Fruit fly (Drosophila melanogaster) whole organism, embryonic: ENCODE results near the gene CG8119.

Source experiments
- Aef1 ChIP-seq: fragments of 200-800 bp; sonication (Bioruptor generic); IDR thresholded peaks from 3 replicates; pipeline ENCODE4 v1.3.6; 2022; ENCODE audit warnings: missing biosample characterization, missing genetic modification characterization
- CG11696 ChIP-seq: fragments of 200-800 bp; sonication (Bioruptor generic); IDR thresholded peaks from 2 replicates; pipeline ENCODE4 v1.3.6; 2022; ENCODE audit warnings: missing biosample characterization, missing genetic modification characterization
- CG12391 ChIP-seq: fragments of 200-800 bp; sonication (Bioruptor generic); optimal IDR thresholded peaks from 3 replicates; lab custom pipeline; 2018; ENCODE audit warnings: missing biosample characterization, mild to moderate bottlenecking, missing genetic modification characterization, moderate library complexity
- CG13424 ChIP-seq: fragments of 200-800 bp; sonication (Bioruptor generic); optimal IDR thresholded peaks from 2 replicates; lab custom pipeline; 2019; ENCODE audit warnings: missing biosample characterization, mild to moderate bottlenecking, missing genetic modification characterization, moderate library complexity
- CG14965 ChIP-seq: fragments of 200-800 bp; sonication (Bioruptor generic); optimal IDR thresholded peaks from 2 replicates; lab custom pipeline; 2016; ENCODE audit warnings: missing biosample characterization, missing genetic modification characterization, borderline replicate concordance
- CG15073 ChIP-seq: fragments of 200-800 bp; sonication (Bioruptor generic); optimal IDR thresholded peaks from 2 replicates; lab custom pipeline; 2016; ENCODE audit warnings: missing biosample characterization, missing genetic modification characterization
- CG15269 ChIP-seq: fragments of 200-800 bp; sonication (Bioruptor generic); optimal IDR thresholded peaks from 2 replicates; lab custom pipeline; 2018; ENCODE audit warnings: missing biosample characterization, mild to moderate bottlenecking, missing genetic modification characterization, moderate library complexity
- CG17359 ChIP-seq: fragments of 200-800 bp; sonication (Bioruptor generic); optimal IDR thresholded peaks from 3 replicates; lab custom pipeline; 2018; ENCODE audit warnings: missing biosample characterization, mild to moderate bottlenecking, missing genetic modification characterization, moderate library complexity
- CG17912 ChIP-seq: fragments of 200-800 bp; sonication (Bioruptor generic); optimal IDR thresholded peaks from 2 replicates; lab custom pipeline; 2018; ENCODE audit warnings: missing biosample characterization, mild to moderate bottlenecking, missing genetic modification characterization
- CG18619 ChIP-seq: fragments of 200-800 bp; sonication (Bioruptor generic); optimal IDR thresholded peaks from 3 replicates; lab custom pipeline; 2017; ENCODE audit warnings: missing biosample characterization, mild to moderate bottlenecking, missing genetic modification characterization
- CG2129 ChIP-seq: fragments of 200-800 bp; sonication (Bioruptor generic); IDR thresholded peaks from 2 replicates; pipeline ENCODE4 v1.3.6; 2022; ENCODE audit warnings: missing biosample characterization, missing genetic modification characterization; ENCODE audit not compliant: partially characterized antibody
- CG2712 ChIP-seq: fragments of 200-800 bp; optimal IDR thresholded peaks from 3 replicates; lab custom pipeline; 2019; ENCODE audit warnings: missing biosample characterization, mild to moderate bottlenecking, missing genetic modification characterization, moderate library complexity
- CG3163 ChIP-seq: fragments of 200-800 bp; sonication (Bioruptor generic); optimal IDR thresholded peaks from 3 replicates; lab custom pipeline; 2016; ENCODE audit warnings: missing biosample characterization, missing genetic modification characterization
- CG3847 ChIP-seq: fragments of 200-800 bp; sonication (Bioruptor generic); IDR thresholded peaks from 2 replicates; pipeline ENCODE4 v1.3.6; 2022; ENCODE audit warnings: missing biosample characterization, missing genetic modification characterization
- CG6689 ChIP-seq: fragments of 200-800 bp; sonication (Bioruptor generic); IDR thresholded peaks from 2 replicates; pipeline ENCODE4 v1.3.6; 2022; ENCODE audit warnings: missing biosample characterization, missing genetic modification characterization
- CG8924 ChIP-seq: fragments of 200-800 bp; optimal IDR thresholded peaks from 3 replicates; lab custom pipeline; 2019; ENCODE audit warnings: missing biosample characterization, mild to moderate bottlenecking, missing genetic modification characterization, moderate library complexity
- CkIIα-i1 ChIP-seq: fragments of 200-800 bp; sonication (Bioruptor generic); IDR thresholded peaks from 2 replicates; pipeline ENCODE4 v1.3.6; 2022; ENCODE audit warnings: missing biosample characterization, missing genetic modification characterization
- Dip3 ChIP-seq: fragments of 200-800 bp; sonication (Bioruptor generic); optimal IDR thresholded peaks from 3 replicates; lab custom pipeline; 2016; ENCODE audit warnings: missing biosample characterization, missing genetic modification characterization
- Drgx ChIP-seq: fragments of 200-800 bp; sonication (Bioruptor generic); IDR thresholded peaks from 2 replicates; pipeline ENCODE4 v1.3.6; 2022; ENCODE audit warnings: missing biosample characterization, missing genetic modification characterization
- Eip74EF ChIP-seq, 2 experiments: fragments of 200-800 bp in 1 of 2; fragments of >200 bp in 1 of 2; sonication (Bioruptor generic) in 1 of 2; optimal IDR thresholded peaks; 2 replicates each; lab custom pipeline; 2017 to 2019; ENCODE audit warnings: missing biosample characterization in 2 of 2, missing genetic modification characterization in 2 of 2, mild to moderate bottlenecking in 1 of 2, moderate library complexity in 1 of 2
- Fer3 ChIP-seq: fragments of 200-800 bp; sonication (Bioruptor generic); optimal IDR thresholded peaks from 2 replicates; lab custom pipeline; 2018; ENCODE audit warnings: missing biosample characterization, mild to moderate bottlenecking, missing genetic modification characterization, moderate library complexity
- HmgZ ChIP-seq: fragments of 200-800 bp; sonication (Bioruptor generic); optimal IDR thresholded peaks from 2 replicates; lab custom pipeline; 2018; ENCODE audit warnings: missing biosample characterization, mild to moderate bottlenecking, missing genetic modification characterization
- Jarid2 ChIP-seq: fragments of 200-800 bp; sonication (Bioruptor generic); optimal IDR thresholded peaks from 3 replicates; lab custom pipeline; 2017; ENCODE audit warnings: mild to moderate bottlenecking, missing biosample characterization, missing genetic modification reagents, missing genetic modification characterization
- MBD-R2 ChIP-seq: fragments of 200-800 bp; sonication (Bioruptor generic); IDR thresholded peaks from 2 replicates; pipeline ENCODE4 v1.3.6; 2022; ENCODE audit warnings: missing biosample characterization, missing genetic modification characterization
- Max ChIP-seq: fragments of 200-800 bp; sonication (Bioruptor generic); optimal IDR thresholded peaks from 2 replicates; lab custom pipeline; 2016; ENCODE audit warnings: missing biosample characterization, mild to moderate bottlenecking, missing genetic modification characterization
- NC2α ChIP-seq: fragments of 200-800 bp; sonication (Bioruptor generic); optimal IDR thresholded peaks from 2 replicates; lab custom pipeline; 2016; ENCODE audit warnings: missing biosample characterization, missing genetic modification characterization
- Scr ChIP-seq: fragments of 200-800 bp; sonication (Bioruptor generic); IDR thresholded peaks from 2 replicates; pipeline ENCODE4 v1.3.6; 2022; ENCODE audit warnings: missing biosample characterization, missing genetic modification characterization; ENCODE audit not compliant: partially characterized antibody
- Sox100B ChIP-seq: fragments of 200-800 bp; sonication (Bioruptor generic); optimal IDR thresholded peaks from 3 replicates; lab custom pipeline; 2018; ENCODE audit warnings: missing biosample characterization, mild to moderate bottlenecking, missing genetic modification characterization
- Sox102F ChIP-seq: fragments of 200-800 bp; sonication (Bioruptor generic); optimal IDR thresholded peaks from 2 replicates; lab custom pipeline; 2018; ENCODE audit warnings: missing biosample characterization, mild to moderate bottlenecking, missing genetic modification characterization, moderate library complexity
- Xbp1 ChIP-seq: fragments of 200-800 bp; sonication (Bioruptor generic); optimal IDR thresholded peaks from 3 replicates; lab custom pipeline; 2016; ENCODE audit warnings: missing biosample characterization, mild to moderate bottlenecking, missing genetic modification characterization
- eve ChIP-seq, 2 experiments: fragments of >200 bp; optimal IDR thresholded peaks; 2 replicates each; lab custom pipeline; 2017; ENCODE audit warnings: missing biosample characterization in 2 of 2, missing genetic modification characterization in 2 of 2
- fd96Cb ChIP-seq: fragments of 200-800 bp; sonication (Bioruptor generic); optimal IDR thresholded peaks from 2 replicates; lab custom pipeline; 2018; ENCODE audit warnings: missing biosample characterization, mild to moderate bottlenecking, missing genetic modification characterization, moderate library complexity
- gfzf ChIP-seq: fragments of 200-800 bp; sonication (Bioruptor generic); optimal IDR thresholded peaks from 2 replicates; lab custom pipeline; 2016; ENCODE audit warnings: missing biosample characterization, mild to moderate bottlenecking, missing genetic modification characterization, moderate library complexity
- gro ChIP-seq: fragments of 200-800 bp; sonication (Bioruptor generic); optimal IDR thresholded peaks from 2 replicates; lab custom pipeline; 2016; ENCODE audit warnings: missing biosample characterization, missing genetic modification characterization
- gt ChIP-seq: fragments of 200-800 bp; sonication (Bioruptor generic); IDR thresholded peaks from 2 replicates; pipeline ENCODE4 v1.3.6; 2022; ENCODE audit warnings: missing biosample characterization, missing genetic modification characterization
- hkb ChIP-seq, 2 experiments: fragments of 200-800 bp in 1 of 2; fragments of >200 bp in 1 of 2; sonication (Bioruptor generic) in 1 of 2; IDR thresholded peaks in 1 of 2; optimal IDR thresholded peaks in 1 of 2; 2 replicates each; pipeline versions ENCODE4 v1.3.6 to Lab custom; 2017 to 2022; ENCODE audit warnings: missing biosample characterization in 1 of 2, missing genetic modification characterization in 1 of 2
- insv ChIP-seq, 2 experiments: fragments of 200-800 bp; sonication (Bioruptor generic); optimal IDR thresholded peaks; 3 replicates each; lab custom pipeline; 2016 to 2018; ENCODE audit warnings: missing biosample characterization in 2 of 2, missing genetic modification characterization in 2 of 2
- jing ChIP-seq: fragments of 200-800 bp; sonication (Bioruptor generic); optimal IDR thresholded peaks from 2 replicates; lab custom pipeline; 2018; ENCODE audit warnings: missing biosample characterization, mild to moderate bottlenecking, missing genetic modification characterization
- nerfin-1 ChIP-seq: fragments of 200-800 bp; sonication (Bioruptor generic); optimal IDR thresholded peaks from 3 replicates; lab custom pipeline; 2019; ENCODE audit warnings: missing biosample characterization, mild to moderate bottlenecking, missing genetic modification characterization, moderate library complexity
- psq ChIP-seq: fragments of 200-800 bp; sonication (Bioruptor generic); optimal IDR thresholded peaks from 2 replicates; lab custom pipeline; 2017; ENCODE audit warnings: missing biosample characterization, missing genetic modification characterization
- repo ChIP-seq: fragments of 200-800 bp; sonication (Bioruptor generic); optimal IDR thresholded peaks from 2 replicates; lab custom pipeline; 2016; ENCODE audit warnings: missing biosample characterization, missing genetic modification characterization
- row ChIP-seq: fragments of 200-800 bp; sonication (Bioruptor generic); IDR thresholded peaks from 3 replicates; pipeline ENCODE4 v1.3.6; 2022; ENCODE audit warnings: missing biosample characterization, missing genetic modification characterization
- scrt ChIP-seq: fragments of 200-800 bp; sonication (Bioruptor generic); optimal IDR thresholded peaks from 2 replicates; lab custom pipeline; 2018; ENCODE audit warnings: missing biosample characterization, mild to moderate bottlenecking, missing genetic modification characterization, moderate library complexity
- sens ChIP-seq: fragments of 200-800 bp; sonication (Bioruptor generic); peaks from one replicate; lab custom pipeline; 2016; ENCODE audit warnings: missing biosample characterization, missing genetic modification characterization
- sens-2 ChIP-seq: fragments of 200-800 bp; sonication (Bioruptor generic); IDR thresholded peaks from 2 replicates; pipeline ENCODE4 v1.3.6; 2022; ENCODE audit warnings: missing biosample characterization, missing genetic modification characterization
- sisA ChIP-seq: fragments of 200-800 bp; sonication (Bioruptor generic); IDR thresholded peaks from 2 replicates; pipeline ENCODE4 v1.3.6; 2022; ENCODE audit warnings: missing biosample characterization, missing genetic modification characterization
- so ChIP-seq: fragments of 200-800 bp; sonication (Bioruptor generic); IDR thresholded peaks from 3 replicates; pipeline ENCODE4 v1.3.6; 2022; ENCODE audit warnings: missing biosample characterization, missing genetic modification characterization
- sqz ChIP-seq: fragments of 200-800 bp; sonication (Bioruptor generic); optimal IDR thresholded peaks from 3 replicates; lab custom pipeline; 2018; ENCODE audit warnings: missing biosample characterization, mild to moderate bottlenecking, missing genetic modification characterization
- twi ChIP-seq: fragments of 200-800 bp; optimal IDR thresholded peaks from 2 replicates; lab custom pipeline; 2019; ENCODE audit warnings: missing biosample characterization, mild to moderate bottlenecking, missing genetic modification characterization, moderate library complexity
- vnd ChIP-seq: fragments of 200-800 bp; sonication (Bioruptor generic); IDR thresholded peaks from 3 replicates; pipeline ENCODE4 v1.3.6; 2022; ENCODE audit warnings: missing biosample characterization, missing genetic modification characterization; ENCODE audit not compliant: partially characterized antibody

The CG8119 gene

dm6 chrX:15630815-15631214 is 31.6 kb upstream of the CG8119 start (continued):
- TF ChIP-seq CG17912 (no peak), so (GFP tag; lab: Robert Waterston, UW) (no peak), CG2129 (GFP tag; lab: Robert Waterston, UW) (no peak), CG2712 (no peak), Aef1 (GFP tag; lab: Robert Waterston, UW) (0 out of 3 replicates have a peak, but pooled peaks have one; percentile 18), Sox102F (GFP tag; lab: Kevin White, UChicago) (peak; percentile 44), repo (GFP tag; lab: Kevin White, UChicago) (no peak), NC2α (no peak), Xbp1 (GFP tag; lab: Kevin White, UChicago) (peak; percentile 4), Jarid2 (GFP tag; lab: Kevin White, UChicago) (no peak), CG3847 (no peak), vnd (GFP tag; lab: Robert Waterston, UW) (no peak), sqz (GFP tag; lab: Kevin White, UChicago) (no peak), MBD-R2 (GFP tag; lab: Robert Waterston, UW) (no peak), gro (no peak), CG11696 (GFP tag; lab: Robert Waterston, UW) (no peak), fd96Cb (tag; lab: Kevin White, UChicago) (no peak), eve (GFP tag; optimal IDR thresholded peaks at IDR 0.05; lab: Kevin White, UChicago) (peak in 1 of 2 experiments; percentile 64), CG15073 (GFP tag; lab: Kevin White, UChicago) (no peak), row (GFP tag; lab: Robert Waterston, UW) (0 out of 3 replicates have a peak, but pooled peaks have one; percentile 32), psq (GFP tag; lab: Kevin White, UChicago) (no peak), Fer3 (tag; lab: Kevin White, UChicago) (no peak), CG3163 (GFP tag; lab: Kevin White, UChicago) (no peak), insv (GFP tag; optimal IDR thresholded peaks at IDR 0.05; lab: Kevin White, UChicago) (no peak), twi (tag; lab: Kevin White, UChicago) (no peak), CG14965 (GFP tag; lab: Kevin White, UChicago) (no peak), CG8924 (tag; lab: Kevin White, UChicago) (no peak), Sox100B (no peak), Drgx (GFP tag; lab: Robert Waterston, UW) (0 out of 2 replicates have a peak, but pooled peaks have one; percentile 50), CG13424 (tag; lab: Kevin White, UChicago) (no peak), CG6689 (GFP tag; lab: Robert Waterston, UW) (0 out of 2 replicates have a peak, but pooled peaks have one; percentile 14), scrt (no peak), hkb (optimal IDR thresholded peaks at IDR 0.05; lab: Kevin White, UChicago) (no peak), hkb (GFP tag; IDR thresholded peaks at IDR 0.05; lab: Robert Waterston, UW) (0 out of 2 replicates have a peak, but pooled peaks have one; percentile 15), Max (GFP tag; lab: Kevin White, UChicago) (no peak), HmgZ (tag; lab: Kevin White, UChicago) (no peak), gt (GFP tag; lab: Robert Waterston, UW) (no peak), Dip3 (GFP tag; lab: Kevin White, UChicago) (no peak), CG15269 (tag; lab: Kevin White, UChicago) (peak; percentile 27), gfzf (GFP tag; lab: Kevin White, UChicago) (no peak), sens-2 (GFP tag; lab: Robert Waterston, UW) (no peak), jing (GFP tag; lab: Kevin White, UChicago) (no peak), Scr (GFP tag; lab: Robert Waterston, UW) (no peak), Eip74EF (GFP tag; optimal IDR thresholded peaks at IDR 0.05; lab: Kevin White, UChicago) (no peak), sisA (GFP tag; lab: Robert Waterston, UW) (peak; percentile 14; the same call in 1 of the 2 replicates), nerfin-1 (no peak), sens (GFP tag; lab: Kevin White, UChicago) (peak; percentile 74), CG18619 (GFP tag; lab: Kevin White, UChicago) (no peak), CG17359 (tag; lab: Kevin White, UChicago) (peak; percentile 20), CG12391 (tag; lab: Kevin White, UChicago) (no peak), CkIIα-i1 (GFP tag; lab: Robert Waterston, UW) (no peak)
